Fruit fly (Drosophila melanogaster): Measurements from ENCODE around the gene trol.

The trol gene

DNA sequence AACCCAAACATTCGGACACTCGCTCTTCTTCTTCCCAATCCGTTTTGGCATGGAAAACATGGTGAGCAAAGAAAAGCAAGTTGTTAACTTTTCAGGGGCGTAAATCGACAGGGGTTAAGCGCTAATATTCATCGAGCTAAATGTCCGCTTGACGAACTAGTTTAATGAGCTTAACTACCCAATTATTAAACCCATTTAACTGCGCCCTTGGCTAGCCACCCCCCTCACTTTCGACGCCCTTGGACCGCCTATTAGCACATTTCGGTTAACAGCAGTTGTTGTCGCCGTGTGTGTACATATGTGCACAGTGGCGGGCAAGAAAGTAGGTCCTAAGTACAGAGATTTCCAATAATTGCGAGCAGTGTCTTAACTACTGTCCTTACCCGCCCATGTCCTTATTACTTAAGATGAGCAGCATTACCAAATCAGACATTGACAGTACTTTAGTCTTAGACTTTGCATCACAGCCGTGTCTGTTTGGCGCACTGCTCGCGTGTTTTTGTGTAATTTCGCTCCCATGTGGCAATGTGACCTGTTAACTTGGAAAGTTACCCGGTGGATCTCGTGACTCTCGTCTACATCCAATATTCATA, 44.3 kb upstream of the trol start (continued):
- TF ChIP-seq odd (GFP tag; optimal IDR thresholded peaks at IDR 0.05) (peak; percentile 73), gcm (GFP tag; optimal IDR thresholded peaks at IDR 0.05) (peak; percentile 66), Taf1 (GFP tag; IDR thresholded peaks at IDR 0.05) (peak; percentile 93), Lpt (GFP tag; optimal IDR thresholded peaks at IDR 0.05) (no peak), CG11398 (GFP tag; optimal IDR thresholded peaks at IDR 0.05) (peak; percentile 90), MESR4 (GFP tag; optimal IDR thresholded peaks at IDR 0.05) (peak; percentile 32), dm (GFP tag; optimal IDR thresholded peaks at IDR 0.05) (peak; percentile 87), oc (tag; optimal IDR thresholded peaks at IDR 0.05) (peak; percentile 89), bbx (GFP tag; IDR thresholded peaks at IDR 0.05; ENCODE audit: partially characterized antibody) (no peak), cato (GFP tag; optimal IDR thresholded peaks at IDR 0.05; ENCODE audit: borderline replicate concordance) (peak; percentile 66), jumu (GFP tag; optimal IDR thresholded peaks at IDR 0.05) (peak; percentile 93), CG14710 (tag; optimal IDR thresholded peaks at IDR 0.05) (peak; percentile 31), Poxn (GFP tag; IDR thresholded peaks at IDR 0.05) (peak; percentile 89), ATbp (GFP tag; optimal IDR thresholded peaks at IDR 0.05) (peak; percentile 88), pros (GFP tag; optimal IDR thresholded peaks at IDR 0.05) (no peak), CG15011 (GFP tag; optimal IDR thresholded peaks at IDR 0.05) (peak; percentile 82), Sox102F (GFP tag; optimal IDR thresholded peaks at IDR 0.05) (peak; percentile 92), CG5180 (GFP tag; optimal IDR thresholded peaks at IDR 0.05) (peak; percentile 66), CG17328 (GFP tag; IDR thresholded peaks at IDR 0.05) (peak; percentile 90), CG1603 (tag; optimal IDR thresholded peaks at IDR 0.05) (peak; percentile 93), Dfd (GFP tag; optimal IDR thresholded peaks at IDR 0.05) (no peak), Pdp1 (GFP tag; optimal IDR thresholded peaks at IDR 0.05) (peak; percentile 92 to 94), Camta (GFP tag; optimal IDR thresholded peaks at IDR 0.05) (peak; percentile 75), lmd (GFP tag; IDR thresholded peaks at IDR 0.05) (peak; percentile 95), fd64A (GFP tag; optimal IDR thresholded peaks at IDR 0.05) (peak; percentile 59), Nf-YB (GFP tag; optimal IDR thresholded peaks at IDR 0.05) (peak; percentile 54), vvl (GFP tag; IDR thresholded peaks at IDR 0.05) (peak; percentile 96), otp (GFP tag; IDR thresholded peaks at IDR 0.05) (peak; percentile 96), CG12071 (GFP tag; optimal IDR thresholded peaks at IDR 0.05) (peak; percentile 90), CG10209 (GFP tag; optimal IDR thresholded peaks at IDR 0.05) (peak; percentile 90), CG3065 (GFP tag; optimal IDR thresholded peaks at IDR 0.05) (peak; percentile 79), Deaf1 (tag; optimal IDR thresholded peaks at IDR 0.05) (peak; percentile 57), Aef1 (GFP tag; IDR thresholded peaks at IDR 0.05) (peak; percentile 93), Hey (tag; optimal IDR thresholded peaks at IDR 0.05) (peak; percentile 74), CG32767 (GFP tag; IDR thresholded peaks at IDR 0.05) (peak; percentile 80), CG10565 (GFP tag; optimal IDR thresholded peaks at IDR 0.05) (peak; percentile 13), Mad (GFP tag; optimal IDR thresholded peaks at IDR 0.05) (peak; percentile 90), wek (GFP tag; optimal IDR thresholded peaks at IDR 0.05) (peak; percentile 61), nmo (GFP tag; optimal IDR thresholded peaks at IDR 0.05) (peak; percentile 83), CG10543 (GFP tag; optimal IDR thresholded peaks at IDR 0.05) (peak; percentile 16), CG30020 (tag; optimal IDR thresholded peaks at IDR 0.05) (peak; percentile 21), CG5245 (GFP tag; optimal IDR thresholded peaks at IDR 0.05) (peak; percentile 86), H15 (GFP tag; IDR thresholded peaks at IDR 0.05) (peak; percentile 93), CG18764 (GFP tag; optimal IDR thresholded peaks at IDR 0.05) (peak; percentile 78), disco-r (GFP tag; optimal IDR thresholded peaks at IDR 0.05) (peak; percentile 79), ERR (GFP tag; optimal IDR thresholded peaks at IDR 0.05) (peak; percentile 91), CG6791 (GFP tag; IDR thresholded peaks at IDR 0.05; ENCODE audit: partially characterized antibody) (no peak), crp (GFP tag; optimal IDR thresholded peaks at IDR 0.05) (peak in 1 of 2 experiments; percentile 31), CG4328 (GFP tag; optimal IDR thresholded peaks at IDR 0.05) (no peak)
